Worm (Caenorhabditis elegans) whole organism, L1 larva: ENCODE results near the gene sorf-1.

Source experiments
- C16A3.4 ChIP-seq: fragments of 150-350 bp; optimal IDR thresholded peaks from 2 replicates; lab custom pipeline; 2014; ENCODE audit warnings: missing biosample characterization, missing genetic modification characterization
- F16B12.6 ChIP-seq: fragments of 150-350 bp; optimal IDR thresholded peaks from 2 replicates; lab custom pipeline; 2014; ENCODE audit warnings: missing biosample characterization, missing genetic modification characterization
- alr-1 ChIP-seq: fragments of 200-800 bp; sonication (Bioruptor generic); optimal IDR thresholded peaks from 2 replicates; lab custom pipeline; 2018; ENCODE audit warnings: borderline replicate concordance, mild to moderate bottlenecking, missing genetic modification characterization, missing compliant biosample characterization
- aly-2 ChIP-seq: fragments of 150-350 bp; optimal IDR thresholded peaks from 2 replicates; lab custom pipeline; 2014; ENCODE audit warnings: missing biosample characterization, missing genetic modification characterization
- ama-1 ChIP-seq: fragments of 150-350 bp; optimal IDR thresholded peaks from 2 replicates; lab custom pipeline; 2014
- ceh-90 ChIP-seq: sonication (generic microtip); optimal IDR thresholded peaks from 2 replicates; lab custom pipeline; 2016; ENCODE audit warnings: missing genetic modification characterization, missing compliant biosample characterization
- ces-1 ChIP-seq: fragments of 150-350 bp; optimal IDR thresholded peaks from 2 replicates; lab custom pipeline; 2014; ENCODE audit warnings: missing biosample characterization, missing genetic modification reagents, missing genetic modification characterization
- dpl-1 ChIP-seq, 3 experiments: fragments of 150-350 bp in 2 of 3; sonication (generic microtip) in 1 of 3; optimal IDR thresholded peaks; 2 replicates each; lab custom pipeline; 2014 to 2017; ENCODE audit warnings: missing biosample characterization in 3 of 3, missing genetic modification characterization in 3 of 3, missing genetic modification reagents in 3 of 3
- dsc-1 ChIP-seq: sonication (generic microtip); optimal IDR thresholded peaks from 2 replicates; lab custom pipeline; 2016; ENCODE audit warnings: mild to moderate bottlenecking, missing genetic modification characterization, missing compliant biosample characterization
- efl-1 ChIP-seq, 4 experiments: fragments of 150-350 bp; optimal IDR thresholded peaks in 3 of 4; peaks in 1 of 4; 1 replicate in 1 of 4; 2 replicates in 3 of 4; lab custom pipeline; 2014; ENCODE audit warnings: missing biosample characterization in 2 of 4, missing genetic modification characterization in 2 of 4, missing genetic modification reagents in 2 of 4
- egl-13 ChIP-seq: sonication (generic microtip); optimal IDR thresholded peaks from 2 replicates; lab custom pipeline; 2016; ENCODE audit warnings: missing genotype, missing genetic modification reagents, missing genetic modification characterization, missing compliant biosample characterization
- egl-27 ChIP-seq, 2 experiments: fragments of 150-350 bp in 1 of 2; sonication (generic microtip); optimal IDR thresholded peaks; 3 replicates each; lab custom pipeline; 2017 to 2018; ENCODE audit warnings: missing biosample characterization in 2 of 2, missing genetic modification characterization in 2 of 2, missing genetic modification reagents in 2 of 2
- elt-3 ChIP-seq, 6 experiments: fragments of 150-350 bp in 1 of 6; sonication (generic microtip); optimal IDR thresholded peaks; 2 replicates each; lab custom pipeline; 2017 to 2018; ENCODE audit warnings: missing biosample characterization in 6 of 6, missing genetic modification characterization in 6 of 6, inconsistent platforms in 1 of 6
- fkh-4 ChIP-seq: sonication (generic microtip); optimal IDR thresholded peaks from 2 replicates; lab custom pipeline; 2016; ENCODE audit warnings: missing compliant biosample characterization, missing genetic modification characterization, borderline replicate concordance
- hpl-2 ChIP-seq: fragments of 150-350 bp; optimal IDR thresholded peaks from 2 replicates; lab custom pipeline; 2014; ENCODE audit warnings: missing biosample characterization, missing genetic modification reagents, missing genetic modification characterization
- lin-13 ChIP-seq: fragments of 150-350 bp; optimal IDR thresholded peaks from 2 replicates; lab custom pipeline; 2014; ENCODE audit warnings: missing biosample characterization, missing genetic modification reagents, missing genetic modification characterization
- lin-15B ChIP-seq: fragments of 150-350 bp; sonication (generic microtip); optimal IDR thresholded peaks from 3 replicates; lab custom pipeline; 2014; ENCODE audit warnings: missing biosample characterization, missing genetic modification characterization
- lin-35 ChIP-seq, 2 experiments: fragments of 150-350 bp; optimal IDR thresholded peaks; 2 replicates each; lab custom pipeline; 2014; ENCODE audit warnings: missing biosample characterization in 2 of 2, missing genetic modification characterization in 2 of 2, missing genetic modification reagents in 2 of 2
- lin-39 ChIP-seq: fragments of 150-350 bp; optimal IDR thresholded peaks from 2 replicates; lab custom pipeline; 2014; ENCODE audit warnings: missing biosample characterization, missing genetic modification reagents, missing genetic modification characterization
- mef-2 ChIP-seq: fragments of 150-350 bp; optimal IDR thresholded peaks from 2 replicates; lab custom pipeline; 2014; ENCODE audit warnings: missing biosample characterization, missing genetic modification characterization
- mep-1 ChIP-seq: fragments of 150-350 bp; optimal IDR thresholded peaks from 2 replicates; lab custom pipeline; 2014; ENCODE audit warnings: missing biosample characterization, missing genetic modification characterization
- nhr-11 ChIP-seq: fragments of 150-350 bp; optimal IDR thresholded peaks from 2 replicates; lab custom pipeline; 2014; ENCODE audit warnings: missing biosample characterization, missing genetic modification characterization
- nhr-12 ChIP-seq: sonication (generic microtip); optimal IDR thresholded peaks from 2 replicates; lab custom pipeline; 2017; ENCODE audit warnings: missing biosample characterization, missing genetic modification characterization
- nhr-19 ChIP-seq: fragments of 200-800 bp; sonication (Bioruptor generic); conservative IDR thresholded peaks from 2 replicates; pipeline ENCODE4 v1.3.6; 2022; ENCODE audit warnings: missing genetic modification characterization, missing compliant biosample characterization
- nhr-28 ChIP-seq: fragments of 150-350 bp; optimal IDR thresholded peaks from 2 replicates; lab custom pipeline; 2014; ENCODE audit warnings: missing biosample characterization, missing genetic modification characterization
- nhr-71 ChIP-seq: sonication (generic microtip); optimal IDR thresholded peaks from 2 replicates; lab custom pipeline; 2016; ENCODE audit warnings: mild to moderate bottlenecking, missing genetic modification characterization, moderate library complexity, missing compliant biosample characterization
- nhr-84 ChIP-seq: sonication (generic microtip); optimal IDR thresholded peaks from 2 replicates; lab custom pipeline; 2017; ENCODE audit warnings: missing biosample characterization, missing genetic modification characterization
- nhr-85 ChIP-seq: sonication (generic microtip); peaks from one replicate; lab custom pipeline; 2016; ENCODE audit warnings: missing genetic modification characterization, inconsistent platforms, missing compliant biosample characterization
- pqm-1 ChIP-seq: sonication (generic microtip); optimal IDR thresholded peaks from 3 replicates; lab custom pipeline; 2017; ENCODE audit warnings: missing biosample characterization, missing genetic modification characterization
- snu-23 ChIP-seq: sonication (generic microtip); optimal IDR thresholded peaks from 2 replicates; lab custom pipeline; 2016; ENCODE audit warnings: missing genetic modification characterization, missing compliant biosample characterization
- swsn-7 ChIP-seq: sonication (generic microtip); optimal IDR thresholded peaks from 2 replicates; lab custom pipeline; 2016; ENCODE audit warnings: missing genetic modification characterization, missing compliant biosample characterization
- unc-62 ChIP-seq: fragments of 150-350 bp; optimal IDR thresholded peaks from 2 replicates; lab custom pipeline; 2014; ENCODE audit warnings: missing biosample characterization, missing genetic modification reagents, missing genetic modification characterization
- unc-86 ChIP-seq: sonication (generic microtip); optimal IDR thresholded peaks from 2 replicates; lab custom pipeline; 2016; ENCODE audit warnings: missing genetic modification characterization, missing compliant biosample characterization
- unc-98 ChIP-seq: fragments of 200-800 bp; sonication (Bioruptor generic); IDR thresholded peaks from 2 replicates; pipeline ENCODE4 v1.3.6; 2022; ENCODE audit warnings: missing genetic modification characterization, missing compliant biosample characterization
- xbp-1 ChIP-seq: sonication (generic microtip); optimal IDR thresholded peaks from 2 replicates; lab custom pipeline; 2016; ENCODE audit warnings: missing genetic modification characterization, missing compliant biosample characterization
- zip-4 ChIP-seq: fragments of 200-800 bp; sonication (Bioruptor generic); optimal IDR thresholded peaks from 2 replicates; lab custom pipeline; 2018; ENCODE audit warnings: mild to moderate bottlenecking, missing genetic modification characterization, moderate library complexity, missing compliant biosample characterization

Gene sorf-1

DNA sequence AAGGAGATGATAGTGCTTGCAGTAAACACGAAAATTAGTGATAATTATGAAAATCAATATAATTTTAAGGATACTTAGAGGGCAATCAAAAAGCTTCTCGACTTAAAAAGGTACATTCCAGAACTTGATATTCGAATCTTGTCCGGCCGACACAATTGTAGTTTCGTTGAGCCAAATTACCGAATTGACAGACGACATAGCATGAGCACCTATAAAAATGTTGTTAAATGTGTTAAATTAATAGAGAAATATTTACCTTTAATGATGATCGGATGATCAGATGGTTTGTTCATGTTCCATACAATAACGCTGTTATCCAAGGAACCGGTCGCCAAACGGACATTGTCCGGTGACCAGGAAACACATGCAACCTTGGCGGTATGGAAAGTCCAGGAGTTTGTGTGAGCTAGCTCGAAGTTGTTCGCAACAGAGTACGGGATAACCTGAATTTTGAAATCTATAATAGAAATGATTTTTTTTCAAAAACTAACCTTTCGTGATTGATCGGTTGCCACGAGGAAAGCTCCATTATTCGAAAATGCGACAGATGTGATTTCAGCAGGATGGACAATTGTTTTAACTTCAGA, 29.8 kb upstream of the sorf-1 start:
- no peak for TF ChIP-seq aly-2
- no peak for TF ChIP-seq swsn-7 (tag; lab: Kevin White, UChicago)
- TF ChIP-seq elt-3 (tag; optimal IDR thresholded peaks at IDR 0.05; lab: Kevin White, UChicago): no peak
- TF ChIP-seq egl-13 (tag; lab: Kevin White, UChicago): no peak
- no peak for TF ChIP-seq efl-1 (optimal IDR thresholded peaks at IDR 0.05; lab: Kevin White, UChicago)
- no peak for TF ChIP-seq efl-1 (GFP tag; optimal IDR thresholded peaks at IDR 0.05 in 1 of 2; lab: Kevin White, UChicago)
- no peak for TF ChIP-seq egl-27 (tag; optimal IDR thresholded peaks at IDR 0.05; lab: Kevin White, UChicago)
- no peak for TF ChIP-seq F16B12.6 (tag; lab: Kevin White, UChicago)
- no peak for TF ChIP-seq C16A3.4 (tag; lab: Kevin White, UChicago)
- TF ChIP-seq xbp-1 (tag; lab: Kevin White, UChicago): no peak
- no peak for TF ChIP-seq lin-13 (GFP tag; lab: Kevin White, UChicago)
- no peak for TF ChIP-seq mep-1 (tag; lab: Kevin White, UChicago)
- TF ChIP-seq unc-98 (GFP tag; lab: Robert Waterston, UW): no peak
- TF ChIP-seq lin-15B (tag; lab: Kevin White, UChicago): no peak
- TF ChIP-seq ces-1 (GFP tag; lab: Kevin White, UChicago): no peak

DNA sequence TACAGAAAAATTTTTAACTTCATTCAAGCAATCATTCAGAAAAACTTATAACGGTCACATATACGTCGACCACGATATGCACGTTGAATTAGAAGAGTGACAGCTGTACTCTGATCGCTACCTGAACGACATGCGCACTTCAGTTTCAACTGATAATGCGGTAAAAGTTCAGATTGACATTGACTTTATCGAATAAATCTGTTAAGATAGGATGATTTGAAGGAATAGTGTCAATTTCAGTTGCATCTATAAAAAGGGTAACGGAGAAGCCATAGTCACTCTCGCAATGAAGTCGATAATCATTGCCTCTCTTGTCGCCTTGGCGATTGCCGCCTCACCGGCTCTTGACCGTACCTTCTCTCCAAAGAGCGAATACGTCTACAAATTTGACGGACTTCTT, 24.1 kb upstream of the sorf-1 start, which contains the start of gene vit-5:
Gene vit-5 (plus strand): TSS at position 277 of the 400 bp plus-strand sequence.
- no peak for TF ChIP-seq mef-2
- TF ChIP-seq dsc-1: no peak
- no peak for TF ChIP-seq alr-1 (tag; lab: Kevin White, UChicago)
- no peak for TF ChIP-seq nhr-11 (tag; lab: Kevin White, UChicago)
- TF ChIP-seq, all 84 proteins: peak for 0

DNA sequence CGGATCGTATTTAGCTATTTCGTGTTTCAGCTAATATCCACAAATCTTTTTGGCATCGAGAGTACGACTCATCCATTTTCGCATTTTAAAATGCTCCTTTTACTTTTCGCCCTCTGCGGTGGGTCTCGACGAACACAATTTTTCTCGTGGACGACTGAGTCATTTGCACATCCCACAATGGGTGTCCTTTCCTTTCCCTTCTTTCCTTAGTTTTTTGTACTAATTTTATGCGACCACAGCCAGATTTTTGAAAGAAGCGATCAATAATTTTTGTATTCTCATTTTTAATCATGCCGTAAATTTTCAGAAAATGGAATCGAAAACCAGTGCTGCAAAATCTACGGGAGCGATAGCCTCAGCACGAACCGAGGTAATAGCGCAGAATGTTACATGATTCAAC, 22.7 kb upstream of the sorf-1 start, which contains the start of gene C04F6.9:
Gene C04F6.9 (plus strand): TSS at position 301 of the 400 bp plus-strand sequence.
- TF ChIP-seq dpl-1 (GFP tag; optimal IDR thresholded peaks at IDR 0.05; lab: Kevin White, UChicago) (no peak), lin-35 (GFP tag; optimal IDR thresholded peaks at IDR 0.05; lab: Kevin White, UChicago) (no peak), zip-4 (GFP tag; lab: Kevin White, UChicago) (no peak), nhr-84 (tag; lab: Kevin White, UChicago) (no peak)

DNA sequence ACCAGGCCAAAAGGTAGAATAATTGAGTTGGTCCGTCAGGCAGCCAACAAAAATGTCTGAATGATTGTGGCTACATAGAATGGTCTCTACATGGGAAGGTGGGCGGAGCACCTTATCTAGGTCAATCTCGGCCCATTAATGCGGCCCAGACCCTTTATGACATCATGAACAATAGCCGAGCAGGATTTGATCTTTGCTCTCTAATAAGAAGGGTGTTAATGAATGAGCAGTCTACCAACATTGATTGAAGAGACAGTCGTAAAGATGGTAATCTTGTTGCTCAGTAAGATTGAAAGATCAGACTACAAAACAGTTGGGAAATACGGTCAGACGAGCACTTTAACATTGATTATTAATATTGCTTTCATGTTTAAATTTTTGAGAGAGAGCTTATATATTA, 21.3 kb upstream of the sorf-1 start:
- no peak for TF ChIP-seq unc-86
- TF ChIP-seq lin-39: no peak
- TF ChIP-seq ceh-90 (tag; lab: Kevin White, UChicago): no peak
- TF ChIP-seq nhr-85 (tag; lab: Kevin White, UChicago): no peak
- TF ChIP-seq nhr-28 (tag; lab: Kevin White, UChicago): no peak
- TF ChIP-seq egl-13 (tag; lab: Kevin White, UChicago): no peak

DNA sequence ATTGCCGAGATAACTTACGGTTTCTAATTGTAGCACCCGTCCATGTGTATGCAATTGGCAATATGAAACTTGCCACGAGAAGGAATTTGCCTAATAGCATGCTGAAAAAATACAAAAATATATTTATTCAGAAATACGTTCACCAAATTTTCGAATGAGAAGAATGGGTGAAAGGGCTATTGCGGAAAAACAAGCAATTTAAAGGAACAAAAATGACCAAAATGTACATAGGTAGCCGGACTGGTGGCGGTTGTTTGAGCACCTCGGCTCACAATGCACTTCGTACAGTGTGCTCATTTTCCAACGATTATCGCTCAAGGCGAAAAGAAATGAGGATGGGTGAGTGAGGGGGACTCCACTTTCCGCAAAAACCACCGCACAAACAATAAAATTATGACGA, 20.9 kb upstream of the sorf-1 start, which contains the start of gene cht-1:
Gene cht-1 (minus strand): TSS at position 101 of the 400 bp plus-strand sequence.
- TF ChIP-seq nhr-19 (GFP tag; lab: Robert Waterston, UW) (no peak), snu-23 (GFP tag; lab: Kevin White, UChicago) (no peak), nhr-12 (tag; lab: Kevin White, UChicago) (no peak), ceh-90 (tag; lab: Kevin White, UChicago) (no peak), ama-1 (lab: Kevin White, UChicago) (no peak), unc-62 (GFP tag; lab: Kevin White, UChicago) (no peak), nhr-71 (tag; lab: Kevin White, UChicago) (no peak), elt-3 (tag; optimal IDR thresholded peaks at IDR 0.05; lab: Kevin White, UChicago) (no peak), pqm-1 (tag; lab: Kevin White, UChicago) (no peak), hpl-2 (GFP tag; lab: Kevin White, UChicago) (no peak), mef-2 (no peak), fkh-4 (tag; lab: Kevin White, UChicago) (no peak)
